Fruit fly (Drosophila melanogaster) whole organism, adult: ENCODE data around the gene CG32022.

Source experiments
- CG5204 ChIP-seq: fragments of 200-800 bp; sonication (Bioruptor generic); optimal IDR thresholded peaks from 2 replicates; lab custom pipeline; 2016; ENCODE audit warnings: missing biosample characterization, missing genetic modification characterization
- CG7101 ChIP-seq: fragments of 200-800 bp; sonication (Bioruptor generic); optimal IDR thresholded peaks from 2 replicates; lab custom pipeline; 2018; ENCODE audit warnings: missing biosample characterization, mild to moderate bottlenecking, missing genetic modification characterization, moderate library complexity
- Clk ChIP-seq: fragments of 200-800 bp; sonication (Bioruptor generic); optimal IDR thresholded peaks from 2 replicates; lab custom pipeline; 2017; ENCODE audit warnings: missing biosample characterization, missing genetic modification characterization
- Hr96 ChIP-seq: fragments of 200-800 bp; sonication (Bioruptor generic); optimal IDR thresholded peaks from 2 replicates; lab custom pipeline; 2016; ENCODE audit warnings: missing biosample characterization, missing genetic modification characterization
- Mnt ChIP-seq: fragments of 200-800 bp; sonication (Bioruptor generic); optimal IDR thresholded peaks from 2 replicates; lab custom pipeline; 2016; ENCODE audit warnings: missing biosample characterization, mild to moderate bottlenecking, missing genetic modification characterization
- ovo ChIP-seq: fragments of 200-800 bp; sonication (Bioruptor generic); optimal IDR thresholded peaks from 2 replicates; lab custom pipeline; 2016; ENCODE audit warnings: missing biosample characterization, missing genetic modification characterization
- pad ChIP-seq: fragments of 200-800 bp; sonication (Bioruptor generic); optimal IDR thresholded peaks from 3 replicates; lab custom pipeline; 2017; ENCODE audit warnings: missing biosample characterization, missing genetic modification characterization, mild to moderate bottlenecking, moderate library complexity, missing genetic modification reagents

- no peak for TF ChIP-seq Clk (GFP tag; lab: Kevin White, UChicago)
- no peak for TF ChIP-seq ovo (GFP tag; lab: Kevin White, UChicago)
- TF ChIP-seq pad (GFP tag; lab: Kevin White, UChicago) = no peak
- no peak for TF ChIP-seq Mnt
- no peak for TF ChIP-seq CG7101 (tag; lab: Kevin White, UChicago)
- no peak for TF ChIP-seq CG5204 (GFP tag; lab: Kevin White, UChicago)
- no peak for TF ChIP-seq Hr96 (GFP tag; lab: Kevin White, UChicago)
Measured at dm6 chr3L:8725674-8726073, 4.6 kb upstream of the CG32022 start, which contains the start of gene CG43965.
